Fruit fly (Drosophila melanogaster): ENCODE measurements around the gene Elp1.
A peak's percentile ranks its signal among the peaks of the same experiment; 100 is the strongest.

The Elp1 gene

dm6 chr3R:11628416-11629041 lies 22.2 kb upstream of the Elp1 start, which contains the start of gene CG14712 (continued):
- TF ChIP-seq CG18619 (GFP tag; optimal IDR thresholded peaks at IDR 0.05), result no peak
- no peak for TF ChIP-seq CG9437 (GFP tag; optimal IDR thresholded peaks at IDR 0.05)
- TF ChIP-seq Bteb2 (GFP tag; optimal IDR thresholded peaks at IDR 0.05), result no peak
- TF ChIP-seq CG11247 (GFP tag; IDR thresholded peaks at IDR 0.05), result no peak
- no peak for TF ChIP-seq Hr39 (optimal IDR thresholded peaks at IDR 0.05)
- TF ChIP-seq jumu (GFP tag; optimal IDR thresholded peaks at IDR 0.05), result no peak
- no peak for TF ChIP-seq pum (GFP tag; optimal IDR thresholded peaks at IDR 0.05)
- TF ChIP-seq CG9932 (GFP tag; IDR thresholded peaks at IDR 0.05), result no peak; the same call in 1 of the 2 replicates
- TF ChIP-seq CG7987 (GFP tag; optimal IDR thresholded peaks at IDR 0.05), result no peak
- no peak for TF ChIP-seq ac (GFP tag; optimal IDR thresholded peaks at IDR 0.05)
- no peak for TF ChIP-seq CG8388 (GFP tag; optimal IDR thresholded peaks at IDR 0.05)
- peak; percentile 67 for TF ChIP-seq lilli (GFP tag; optimal IDR thresholded peaks at IDR 0.05)
- no peak for TF ChIP-seq run (tag; optimal IDR thresholded peaks at IDR 0.05)
- TF ChIP-seq Dref (GFP tag; IDR thresholded peaks at IDR 0.05), result peak; percentile 90
- TF ChIP-seq Med (GFP tag), result peak; percentile 79
- no peak for TF ChIP-seq kni (GFP tag; optimal IDR thresholded peaks at IDR 0.05)
- no peak for TF ChIP-seq CG4404 (GFP tag; IDR thresholded peaks at IDR 0.05)
- peak; percentile 56 for TF ChIP-seq Lhr (GFP tag; optimal IDR thresholded peaks at IDR 0.05)
- no peak for TF ChIP-seq fd64A (GFP tag; optimal IDR thresholded peaks at IDR 0.05)
- TF ChIP-seq Fer3 (tag; optimal IDR thresholded peaks at IDR 0.05), result no peak
- TF ChIP-seq Trl (optimal IDR thresholded peaks at IDR 0.05), result no peak
- TF ChIP-seq Trl (GFP tag; optimal IDR thresholded peaks at IDR 0.05), result peak; percentile 18
- no peak for TF ChIP-seq CG8281 (tag; optimal IDR thresholded peaks at IDR 0.05)
- TF ChIP-seq sc (optimal IDR thresholded peaks at IDR 0.05), result no peak
- no peak for TF ChIP-seq sc (GFP tag; optimal IDR thresholded peaks at IDR 0.05)
- TF ChIP-seq toy (GFP tag; IDR thresholded peaks at IDR 0.05), result no peak
- no peak for TF ChIP-seq grn (GFP tag; optimal IDR thresholded peaks at IDR 0.05)
- TF ChIP-seq Drgx (GFP tag; IDR thresholded peaks at IDR 0.05), result no peak
- peak; percentile 100 for TF ChIP-seq CG2116 (GFP tag; optimal IDR thresholded peaks at IDR 0.05)
- TF ChIP-seq az2 (GFP tag; optimal IDR thresholded peaks at IDR 0.05), result peak; percentile 29
- no peak for TF ChIP-seq ci (GFP tag; IDR thresholded peaks at IDR 0.05)
- TF ChIP-seq CG10979 (tag; optimal IDR thresholded peaks at IDR 0.05), result no peak
- TF ChIP-seq CG10321 (GFP tag; IDR thresholded peaks at IDR 0.05), result no peak
- TF ChIP-seq NC2β (GFP tag; optimal IDR thresholded peaks at IDR 0.05), result peak; percentile 2
- no peak for TF ChIP-seq sd (tag; optimal IDR thresholded peaks at IDR 0.05)
- peak; percentile 56; the same call in 1 of the 2 replicates for TF ChIP-seq amos (GFP tag; IDR thresholded peaks at IDR 0.05; ENCODE audit: partially characterized antibody)
- no peak for TF ChIP-seq HmgD (GFP tag; optimal IDR thresholded peaks at IDR 0.05)
- TF ChIP-seq pb (GFP tag; optimal IDR thresholded peaks at IDR 0.05), result no peak
- TF ChIP-seq CG8290 (GFP tag; optimal IDR thresholded peaks at IDR 0.05), result no peak
- no peak for TF ChIP-seq CG8290 (tag; optimal IDR thresholded peaks at IDR 0.05)
- no peak for TF ChIP-seq CG5180 (GFP tag; optimal IDR thresholded peaks at IDR 0.05)
- no peak for TF ChIP-seq CG11723 (GFP tag; optimal IDR thresholded peaks at IDR 0.05)
- no peak for TF ChIP-seq HLHmδ (GFP tag; optimal IDR thresholded peaks at IDR 0.05)
- TF ChIP-seq exex (tag; optimal IDR thresholded peaks at IDR 0.05), result no peak
- TF ChIP-seq CG10209 (GFP tag; optimal IDR thresholded peaks at IDR 0.05), result no peak
- TF ChIP-seq wdn (GFP tag; IDR thresholded peaks at IDR 0.05), result no peak
- no peak for TF ChIP-seq D19B (GFP tag; optimal IDR thresholded peaks at IDR 0.05)
- peak; percentile 40; the same call in 1 of the 2 replicates for TF ChIP-seq slbo (GFP tag; IDR thresholded peaks at IDR 0.05)
- no peak for TF ChIP-seq pfk (GFP tag; optimal IDR thresholded peaks at IDR 0.05)
- TF ChIP-seq HLH54F (GFP tag; optimal IDR thresholded peaks at IDR 0.05), result peak; percentile 5
- no peak for TF ChIP-seq CG4282 (GFP tag; optimal IDR thresholded peaks at IDR 0.05)
- no peak for TF ChIP-seq trh (GFP tag; optimal IDR thresholded peaks at IDR 0.05)
